Worm (Caenorhabditis elegans): Measurements from ENCODE around the gene frm-8.

DNA sequence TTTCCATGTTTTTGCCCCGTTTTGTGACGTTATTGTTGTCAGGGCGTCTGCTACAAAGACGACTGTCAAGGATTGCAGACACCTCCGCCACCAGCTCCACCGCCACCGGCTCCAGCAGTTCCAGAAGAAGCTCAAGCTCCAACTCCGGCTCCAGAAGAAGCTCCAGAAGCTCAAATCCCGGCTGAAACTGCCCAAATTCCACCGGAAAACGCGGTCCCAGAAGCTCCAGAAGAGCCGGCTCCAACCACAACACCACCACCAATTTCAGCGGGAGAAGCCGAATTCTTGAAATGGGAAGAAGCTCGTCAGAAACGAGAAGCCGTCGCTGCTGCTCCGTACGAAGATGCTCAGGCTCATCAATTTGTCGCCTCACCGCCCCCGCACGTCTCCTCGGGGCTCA is 42.2 kb downstream of the frm-8 start:
- TF ChIP-seq K02D7.2 (tag; optimal IDR thresholded peaks at IDR 0.05), result no peak
- no peak for TF ChIP-seq pha-4 (tag; optimal IDR thresholded peaks at IDR 0.05)
- no peak for TF ChIP-seq ama-1 (optimal IDR thresholded peaks at IDR 0.05)
- no peak for TF ChIP-seq tbx-7 (tag; optimal IDR thresholded peaks at IDR 0.05)

Measured in whole organism, late embryonic.